Worm (Caenorhabditis elegans) whole organism, L2 larva: ENCODE measurements around the gene C05C8.7.

Experiments used
- aly-2 ChIP-seq: fragments of 150-350 bp; optimal IDR thresholded peaks from 2 replicates; lab custom pipeline; 2014; ENCODE audit warnings: missing biosample characterization, missing genetic modification characterization
- blmp-1 ChIP-seq: sonication (generic microtip); optimal IDR thresholded peaks from 2 replicates; lab custom pipeline; 2017; ENCODE audit warnings: missing genetic modification characterization, mild to moderate bottlenecking, missing compliant biosample characterization, antibody characterized with exemption, moderate library complexity; ENCODE audit not compliant: insufficient read depth
- nhr-11 ChIP-seq: fragments of 150-350 bp; optimal IDR thresholded peaks from 2 replicates; lab custom pipeline; 2014; ENCODE audit warnings: missing biosample characterization, missing genetic modification characterization
- nhr-237 ChIP-seq: fragments of 150-350 bp; optimal IDR thresholded peaks from 2 replicates; lab custom pipeline; 2014; ENCODE audit warnings: missing biosample characterization, missing genetic modification characterization
- nhr-25 ChIP-seq: fragments of 150-350 bp; sonication (generic microtip); optimal IDR thresholded peaks from 3 replicates; lab custom pipeline; 2014; ENCODE audit warnings: missing biosample characterization, missing genetic modification characterization
- skn-1 ChIP-seq: sonication (generic microtip); optimal IDR thresholded peaks from 2 replicates; lab custom pipeline; 2017; ENCODE audit warnings: missing biosample characterization, missing genetic modification characterization

DNA sequence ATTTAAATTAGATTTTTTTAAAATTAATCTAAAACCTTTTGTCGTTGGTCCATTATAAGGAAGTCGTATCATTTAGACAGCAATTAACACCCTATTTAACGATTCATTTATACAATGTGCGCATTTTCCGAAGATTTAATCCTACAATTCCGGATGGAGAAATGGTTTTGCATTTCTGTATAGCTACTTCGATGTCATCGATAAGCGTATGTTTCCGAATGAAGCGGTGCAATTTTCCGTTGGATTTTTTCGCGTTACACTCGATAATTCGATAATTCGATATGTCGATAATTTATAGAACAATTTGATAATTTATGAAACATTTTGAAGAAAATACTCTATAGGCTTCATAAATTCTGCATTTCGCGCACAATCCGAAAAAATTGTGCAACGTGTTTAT lies 28.1 kb upstream of the C05C8.7 start, which contains the start of gene C13A2.10:
- TF ChIP-seq nhr-237 (tag; lab: Kevin White, UChicago) (no peak), skn-1 (tag; lab: Kevin White, UChicago) (no peak), nhr-11 (tag; lab: Kevin White, UChicago) (no peak), aly-2 (tag; lab: Kevin White, UChicago) (no peak), blmp-1 (tag; lab: Kevin White, UChicago) (no peak), nhr-25 (tag; lab: Kevin White, UChicago) (no peak)
